Worm (Caenorhabditis elegans) whole organism, L1 larva: ENCODE measurements around the gene M60.6.

Experiments
- ceh-82 ChIP-seq, 3 experiments: fragments of 150-350 bp in 1 of 3; sonication (generic microtip) in 2 of 3; optimal IDR thresholded peaks; 2 replicates each; lab custom pipeline; 2014 to 2017; ENCODE audit warnings: missing biosample characterization in 3 of 3, missing genetic modification characterization in 3 of 3
- elt-2 ChIP-seq: sonication (generic microtip); optimal IDR thresholded peaks from 2 replicates; lab custom pipeline; 2016; ENCODE audit warnings: missing genetic modification characterization, mild to moderate bottlenecking, inconsistent platforms, missing compliant biosample characterization, missing genetic modification reagents
- lin-13 ChIP-seq: fragments of 150-350 bp; optimal IDR thresholded peaks from 2 replicates; lab custom pipeline; 2014; ENCODE audit warnings: missing biosample characterization, missing genetic modification reagents, missing genetic modification characterization
- lin-14 ChIP-seq: fragments of 200-800 bp; sonication (Bioruptor generic); optimal IDR thresholded peaks from 2 replicates; lab custom pipeline; 2018; ENCODE audit warnings: mild to moderate bottlenecking, missing genetic modification characterization, moderate library complexity, missing compliant biosample characterization
- nhr-11 ChIP-seq: fragments of 150-350 bp; optimal IDR thresholded peaks from 2 replicates; lab custom pipeline; 2014; ENCODE audit warnings: missing biosample characterization, missing genetic modification characterization
- nhr-12 ChIP-seq: sonication (generic microtip); optimal IDR thresholded peaks from 2 replicates; lab custom pipeline; 2017; ENCODE audit warnings: missing biosample characterization, missing genetic modification characterization
- pqm-1 ChIP-seq: sonication (generic microtip); optimal IDR thresholded peaks from 3 replicates; lab custom pipeline; 2017; ENCODE audit warnings: missing biosample characterization, missing genetic modification characterization
- sup-37 ChIP-seq: fragments of 200-800 bp; sonication (Bioruptor generic); optimal IDR thresholded peaks from 2 replicates; lab custom pipeline; 2018; ENCODE audit warnings: mild to moderate bottlenecking, missing genetic modification characterization, missing compliant biosample characterization

DNA sequence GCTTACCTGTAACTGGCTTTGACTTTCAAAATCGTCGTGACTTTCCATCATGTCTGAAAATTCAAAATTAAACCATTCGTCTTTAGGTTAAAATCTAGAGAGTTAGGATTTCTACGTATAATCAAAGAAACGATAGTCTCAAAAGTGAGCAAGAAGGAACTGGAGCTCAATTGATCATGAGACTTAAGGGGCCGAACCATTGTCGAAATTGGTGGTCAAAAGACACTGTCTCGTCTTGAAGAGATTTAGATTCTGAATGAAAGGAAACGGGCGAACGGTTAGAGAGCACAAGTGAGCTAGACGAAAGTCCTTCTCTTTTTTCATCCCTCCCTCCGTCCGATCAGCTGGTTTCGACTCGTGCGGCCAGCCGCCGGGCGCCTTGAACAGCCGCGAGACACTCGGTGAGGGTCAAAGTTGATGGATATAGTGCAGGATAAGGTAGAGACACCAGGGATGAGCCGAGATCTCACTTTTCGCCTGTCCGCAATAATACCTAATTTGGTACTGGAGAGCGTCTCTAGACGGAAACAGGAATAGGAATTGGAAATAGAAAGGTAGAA lies 8.9 kb upstream of the M60.6 start, which contains the start of gene M60.7:
- TF ChIP-seq sup-37 (no peak), ceh-82 (tag; optimal IDR thresholded peaks at IDR 0.05; lab: Kevin White, UChicago) (no peak), nhr-12 (tag; lab: Kevin White, UChicago) (no peak), lin-13 (GFP tag; lab: Kevin White, UChicago) (no peak), pqm-1 (tag; lab: Kevin White, UChicago) (no peak), elt-2 (tag; lab: Kevin White, UChicago) (no peak), nhr-11 (tag; lab: Kevin White, UChicago) (no peak), lin-14 (GFP tag; lab: Kevin White, UChicago) (no peak)
